Fruit fly (Drosophila melanogaster) whole organism, embryonic: ENCODE results near the gene Sc2.

Source experiments
- Aef1 ChIP-seq: fragments of 200-800 bp; sonication (Bioruptor generic); IDR thresholded peaks from 3 replicates; pipeline ENCODE4 v1.3.6; 2022; ENCODE audit warnings: missing biosample characterization, missing genetic modification characterization
- Bdp1 ChIP-seq: fragments of 200-800 bp; sonication (Bioruptor generic); optimal IDR thresholded peaks from 3 replicates; lab custom pipeline; 2016; ENCODE audit warnings: missing biosample characterization, missing genetic modification characterization
- CG10209 ChIP-seq: fragments of 200-800 bp; sonication (Bioruptor generic); optimal IDR thresholded peaks from 3 replicates; lab custom pipeline; 2017; ENCODE audit warnings: missing biosample characterization, mild to moderate bottlenecking, missing genetic modification characterization, missing genetic modification reagents
- CG10979 ChIP-seq: fragments of 200-800 bp; sonication (Bioruptor generic); optimal IDR thresholded peaks from 2 replicates; lab custom pipeline; 2018; ENCODE audit warnings: missing biosample characterization, mild to moderate bottlenecking, missing genetic modification characterization, moderate library complexity
- CG11504 ChIP-seq: fragments of 200-800 bp; sonication (Bioruptor generic); optimal IDR thresholded peaks from 3 replicates; lab custom pipeline; 2019; ENCODE audit warnings: missing biosample characterization, mild to moderate bottlenecking, missing genetic modification characterization, moderate library complexity
- CG11560 ChIP-seq: fragments of 200-800 bp; sonication (Bioruptor generic); IDR thresholded peaks from 3 replicates; pipeline ENCODE4 v1.3.6; 2022; ENCODE audit warnings: missing biosample characterization, missing genetic modification characterization
- CG12744 ChIP-seq: fragments of 200-800 bp; sonication (Bioruptor generic); optimal IDR thresholded peaks from 2 replicates; lab custom pipeline; 2016; ENCODE audit warnings: missing biosample characterization, missing genetic modification characterization
- CG13775 ChIP-seq: fragments of 200-800 bp; sonication (Bioruptor generic); optimal IDR thresholded peaks from 3 replicates; lab custom pipeline; 2017; ENCODE audit warnings: missing biosample characterization, mild to moderate bottlenecking, missing genetic modification characterization
- CG15696 ChIP-seq: fragments of 200-800 bp; sonication (Bioruptor generic); optimal IDR thresholded peaks from 2 replicates; lab custom pipeline; 2019; ENCODE audit warnings: missing biosample characterization, mild to moderate bottlenecking, missing genetic modification characterization, moderate library complexity
- CG1647 ChIP-seq: fragments of 200-800 bp; sonication (Bioruptor generic); optimal IDR thresholded peaks from 3 replicates; lab custom pipeline; 2016; ENCODE audit warnings: missing biosample characterization, missing genetic modification characterization
- CG17359 ChIP-seq: fragments of 200-800 bp; sonication (Bioruptor generic); optimal IDR thresholded peaks from 3 replicates; lab custom pipeline; 2018; ENCODE audit warnings: missing biosample characterization, mild to moderate bottlenecking, missing genetic modification characterization, moderate library complexity
- CG1792 ChIP-seq: fragments of 200-800 bp; sonication (Bioruptor generic); optimal IDR thresholded peaks from 2 replicates; lab custom pipeline; 2016; ENCODE audit warnings: missing biosample characterization, missing genetic modification characterization
- CG18764 ChIP-seq: fragments of 200-800 bp; sonication (Bioruptor generic); optimal IDR thresholded peaks from 3 replicates; lab custom pipeline; 2016; ENCODE audit warnings: missing biosample characterization, missing genetic modification characterization
- CG2889 ChIP-seq: fragments of 200-800 bp; sonication (Bioruptor generic); IDR thresholded peaks from 3 replicates; pipeline ENCODE4 v1.3.6; 2022; ENCODE audit warnings: missing biosample characterization, missing genetic modification characterization
- CG30431 ChIP-seq: fragments of 200-800 bp; sonication (Bioruptor generic); optimal IDR thresholded peaks from 2 replicates; lab custom pipeline; 2017; ENCODE audit warnings: missing biosample characterization, missing genetic modification characterization
- CG3281 ChIP-seq: fragments of 200-800 bp; sonication (Bioruptor generic); optimal IDR thresholded peaks from 3 replicates; lab custom pipeline; 2017; ENCODE audit warnings: missing biosample characterization, mild to moderate bottlenecking, missing genetic modification characterization
- CG4730 ChIP-seq: fragments of 200-800 bp; sonication (Bioruptor generic); IDR thresholded peaks from 2 replicates; pipeline ENCODE4 v1.3.6; 2022; ENCODE audit warnings: missing biosample characterization, missing genetic modification characterization
- CG6175 ChIP-seq: fragments of 200-800 bp; sonication (Bioruptor generic); IDR thresholded peaks from 3 replicates; pipeline ENCODE4 v1.3.6; 2022; ENCODE audit warnings: missing biosample characterization, missing genetic modification characterization
- CG6272 ChIP-seq: fragments of 200-800 bp; sonication (Bioruptor generic); IDR thresholded peaks from 2 replicates; pipeline ENCODE4 v1.3.6; 2022; ENCODE audit warnings: missing biosample characterization, missing genetic modification characterization
- CG6813 ChIP-seq: fragments of 200-800 bp; sonication (Bioruptor generic); optimal IDR thresholded peaks from 2 replicates; lab custom pipeline; 2017; ENCODE audit warnings: missing biosample characterization, missing genetic modification characterization, mild to moderate bottlenecking, moderate library complexity, missing genetic modification reagents
- CG7745 ChIP-seq: fragments of 200-800 bp; sonication (Bioruptor generic); optimal IDR thresholded peaks from 2 replicates; lab custom pipeline; 2018; ENCODE audit warnings: missing biosample characterization, mild to moderate bottlenecking, missing genetic modification characterization, moderate library complexity
- CG7963 ChIP-seq: fragments of 200-800 bp; sonication (Bioruptor generic); IDR thresholded peaks from 3 replicates; pipeline ENCODE4 v1.3.6; 2022; ENCODE audit warnings: missing biosample characterization, missing genetic modification characterization; ENCODE audit not compliant: partially characterized antibody
- CHES-1-like ChIP-seq: fragments of 200-800 bp; sonication (Bioruptor generic); optimal IDR thresholded peaks from 2 replicates; lab custom pipeline; 2016; ENCODE audit warnings: missing biosample characterization, missing genetic modification characterization
- CrebB ChIP-seq: fragments of 200-800 bp; sonication (Bioruptor generic); optimal IDR thresholded peaks from 3 replicates; lab custom pipeline; 2018; ENCODE audit warnings: missing biosample characterization, mild to moderate bottlenecking, missing genetic modification characterization
- Ets65A ChIP-seq: fragments of 200-800 bp; sonication (Bioruptor generic); peaks from one replicate; lab custom pipeline; 2016; ENCODE audit warnings: missing biosample characterization, missing genetic modification characterization
- Hmx ChIP-seq: fragments of 200-800 bp; sonication (Bioruptor generic); optimal IDR thresholded peaks from 2 replicates; lab custom pipeline; 2016; ENCODE audit warnings: missing biosample characterization, missing genetic modification characterization
- Kr ChIP-seq: fragments of 200-800 bp; sonication (Bioruptor generic); optimal IDR thresholded peaks from 2 replicates; lab custom pipeline; 2017; ENCODE audit warnings: missing biosample characterization, mild to moderate bottlenecking, missing genetic modification characterization
- Med ChIP-seq: fragments of 200-800 bp; sonication (Bioruptor generic); peaks from one replicate; lab custom pipeline; 2016; ENCODE audit warnings: missing biosample characterization, missing genetic modification characterization, mild to moderate bottlenecking, inconsistent platforms, moderate library complexity
- Mes4 ChIP-seq: fragments of 200-800 bp; sonication (Bioruptor generic); optimal IDR thresholded peaks from 2 replicates; lab custom pipeline; 2016; ENCODE audit warnings: missing biosample characterization, missing genetic modification characterization
- Nf-YC ChIP-seq: fragments of 200-800 bp; optimal IDR thresholded peaks from 3 replicates; lab custom pipeline; 2019; ENCODE audit warnings: missing biosample characterization, mild to moderate bottlenecking, missing genetic modification characterization, moderate library complexity
- PHDP ChIP-seq: fragments of 200-800 bp; sonication (Bioruptor generic); optimal IDR thresholded peaks from 3 replicates; lab custom pipeline; 2018; ENCODE audit warnings: missing biosample characterization, mild to moderate bottlenecking, missing genetic modification characterization, moderate library complexity
- Pdp1 ChIP-seq, 2 experiments: fragments of 200-800 bp; sonication (Bioruptor generic); optimal IDR thresholded peaks; 3 replicates each; lab custom pipeline; 2016; ENCODE audit warnings: missing biosample characterization in 2 of 2, missing genetic modification characterization in 2 of 2, mild to moderate bottlenecking in 1 of 2, moderate library complexity in 1 of 2
- Side ChIP-seq: fragments of 200-800 bp; sonication (Bioruptor generic); optimal IDR thresholded peaks from 2 replicates; lab custom pipeline; 2016; ENCODE audit warnings: missing biosample characterization, missing genetic modification characterization
- Spps ChIP-seq: fragments of 200-800 bp; sonication (Bioruptor generic); optimal IDR thresholded peaks from 2 replicates; lab custom pipeline; 2018; ENCODE audit warnings: missing biosample characterization, mild to moderate bottlenecking, missing genetic modification characterization
- Sry-δ ChIP-seq: fragments of 200-800 bp; sonication (Bioruptor generic); optimal IDR thresholded peaks from 2 replicates; lab custom pipeline; 2016; ENCODE audit warnings: missing biosample characterization, missing genetic modification characterization
- Tbp ChIP-seq: fragments of >200 bp; optimal IDR thresholded peaks from 2 replicates; lab custom pipeline; 2018; ENCODE audit warnings: missing biosample characterization, missing genetic modification characterization
- ac ChIP-seq: fragments of 200-800 bp; sonication (Bioruptor generic); optimal IDR thresholded peaks from 3 replicates; lab custom pipeline; 2017; ENCODE audit warnings: missing biosample characterization, mild to moderate bottlenecking, missing genetic modification characterization
- aop ChIP-seq: fragments of 200-800 bp; sonication (Bioruptor generic); IDR thresholded peaks from 2 replicates; pipeline ENCODE4 v1.3.6; 2022; ENCODE audit warnings: missing biosample characterization, missing genetic modification characterization
- ase ChIP-seq: fragments of 200-800 bp; sonication (Bioruptor generic); IDR thresholded peaks from 3 replicates; pipeline ENCODE4 v1.3.6; 2022; ENCODE audit warnings: missing biosample characterization, missing genetic modification characterization
- bcd ChIP-seq: fragments of 200-800 bp; sonication (Bioruptor generic); optimal IDR thresholded peaks from 2 replicates; lab custom pipeline; 2017; ENCODE audit warnings: missing biosample characterization, mild to moderate bottlenecking, missing genetic modification characterization
- cg ChIP-seq: fragments of 200-800 bp; sonication (Bioruptor generic); optimal IDR thresholded peaks from 3 replicates; lab custom pipeline; 2019; ENCODE audit warnings: missing biosample characterization, mild to moderate bottlenecking, missing genetic modification characterization, moderate library complexity
- dan ChIP-seq: fragments of 200-800 bp; sonication (Bioruptor generic); IDR thresholded peaks from 2 replicates; pipeline ENCODE4 v1.3.6; 2022; ENCODE audit warnings: missing biosample characterization, missing genetic modification characterization
- ems ChIP-seq: fragments of 200-800 bp; sonication (Bioruptor generic); optimal IDR thresholded peaks from 3 replicates; lab custom pipeline; 2016; ENCODE audit warnings: missing biosample characterization, missing genetic modification characterization
- hkb ChIP-seq, 2 experiments: fragments of 200-800 bp in 1 of 2; fragments of >200 bp in 1 of 2; sonication (Bioruptor generic) in 1 of 2; IDR thresholded peaks in 1 of 2; optimal IDR thresholded peaks in 1 of 2; 2 replicates each; pipeline versions ENCODE4 v1.3.6 to Lab custom; 2017 to 2022; ENCODE audit warnings: missing biosample characterization in 1 of 2, missing genetic modification characterization in 1 of 2
- insv ChIP-seq, 2 experiments: fragments of 200-800 bp; sonication (Bioruptor generic); optimal IDR thresholded peaks; 3 replicates each; lab custom pipeline; 2016 to 2018; ENCODE audit warnings: missing biosample characterization in 2 of 2, missing genetic modification characterization in 2 of 2
- lab ChIP-seq: fragments of 200-800 bp; sonication (Bioruptor generic); optimal IDR thresholded peaks from 3 replicates; lab custom pipeline; 2017; ENCODE audit warnings: missing biosample characterization, missing genetic modification characterization, mild to moderate bottlenecking, moderate library complexity, missing genetic modification reagents
- mld ChIP-seq: fragments of 200-800 bp; sonication (Bioruptor generic); IDR thresholded peaks from 3 replicates; pipeline ENCODE4 v1.3.6; 2022; ENCODE audit warnings: missing biosample characterization, missing genetic modification characterization; ENCODE audit not compliant: partially characterized antibody
- nau ChIP-seq: fragments of 200-800 bp; sonication (Bioruptor generic); optimal IDR thresholded peaks from 3 replicates; lab custom pipeline; 2017; ENCODE audit warnings: missing biosample characterization, mild to moderate bottlenecking, missing genetic modification characterization, missing genetic modification reagents
- pita ChIP-seq: fragments of 200-800 bp; sonication (Bioruptor generic); optimal IDR thresholded peaks from 2 replicates; lab custom pipeline; 2017; ENCODE audit warnings: missing biosample characterization, mild to moderate bottlenecking, missing genetic modification characterization
- sens ChIP-seq: fragments of 200-800 bp; sonication (Bioruptor generic); peaks from one replicate; lab custom pipeline; 2016; ENCODE audit warnings: missing biosample characterization, missing genetic modification characterization
- stc ChIP-seq: fragments of 200-800 bp; sonication (Bioruptor generic); IDR thresholded peaks from 2 replicates; pipeline ENCODE4 v1.3.6; 2022; ENCODE audit warnings: missing biosample characterization, missing genetic modification characterization

Gene Sc2

dm6 chr3L:3875004-3875403, 28.3 kb upstream of the Sc2 start (continued):
- TF ChIP-seq Med (GFP tag; lab: Kevin White, UChicago) (peak; percentile 64), CG2889 (GFP tag; lab: Robert Waterston, UW) (no peak), Ets65A (GFP tag; lab: Kevin White, UChicago) (no peak), CG1792 (GFP tag; lab: Kevin White, UChicago) (no peak), ac (GFP tag; lab: Kevin White, UChicago) (peak; percentile 33), bcd (no peak), CG7963 (GFP tag; lab: Robert Waterston, UW) (no peak), Spps (tag; lab: Kevin White, UChicago) (no peak), Aef1 (GFP tag; lab: Robert Waterston, UW) (no peak), cg (GFP tag; lab: Kevin White, UChicago) (no peak), CG10209 (peak; percentile 25), CG12744 (GFP tag; lab: Kevin White, UChicago) (no peak), CG7745 (no peak), dan (no peak), insv (GFP tag; optimal IDR thresholded peaks at IDR 0.05; lab: Kevin White, UChicago) (no peak), CG13775 (peak; percentile 28), CrebB (tag; lab: Kevin White, UChicago) (no peak), CHES-1-like (GFP tag; lab: Kevin White, UChicago) (no peak), Mes4 (GFP tag; lab: Kevin White, UChicago) (peak; percentile 53), nau (no peak), aop (GFP tag; lab: Robert Waterston, UW) (no peak), CG17359 (tag; lab: Kevin White, UChicago) (no peak), Pdp1 (GFP tag; optimal IDR thresholded peaks at IDR 0.05; lab: Kevin White, UChicago) (peak; percentile 15 to 40), CG6175 (GFP tag; lab: Robert Waterston, UW) (no peak), PHDP (tag; lab: Kevin White, UChicago) (no peak), CG10979 (tag; lab: Kevin White, UChicago) (peak; percentile 66), CG11560 (tag; lab: Robert Waterston, UW) (no peak), CG30431 (GFP tag; lab: Kevin White, UChicago) (no peak), ase (0 out of 3 replicates have a peak, but pooled peaks have one; percentile 23), CG15696 (tag; lab: Kevin White, UChicago) (peak; percentile 53), Kr (no peak), stc (GFP tag; lab: Robert Waterston, UW) (peak; percentile 31; the same call in 1 of the 2 replicates), CG1647 (GFP tag; lab: Kevin White, UChicago) (peak; percentile 14), pita (no peak), Side (no peak), CG11504 (peak; percentile 38), mld (no peak), Nf-YC (tag; lab: Kevin White, UChicago) (no peak), CG6813 (no peak), hkb (optimal IDR thresholded peaks at IDR 0.05; lab: Kevin White, UChicago) (no peak), hkb (GFP tag; IDR thresholded peaks at IDR 0.05; lab: Robert Waterston, UW) (no peak), Hmx (no peak), lab (GFP tag; lab: Kevin White, UChicago) (no peak), CG4730 (no peak), CG18764 (GFP tag; lab: Kevin White, UChicago) (no peak), sens (GFP tag; lab: Kevin White, UChicago) (peak; percentile 92), Sry-δ (GFP tag; lab: Kevin White, UChicago) (no peak), CG6272 (GFP tag; lab: Robert Waterston, UW) (no peak), Tbp (GFP tag; lab: Kevin White, UChicago) (no peak), CG3281 (GFP tag; lab: Kevin White, UChicago) (no peak), ems (GFP tag; lab: Kevin White, UChicago) (peak; percentile 7), Bdp1 (GFP tag; lab: Kevin White, UChicago) (peak; percentile 6)
